Fruit fly (Drosophila melanogaster): ENCODE data around the gene Ets96B.

- TF ChIP-seq ttk (optimal IDR thresholded peaks at IDR 0.05) (no peak), insv (optimal IDR thresholded peaks at IDR 0.05) (no peak), Myc (optimal IDR thresholded peaks at IDR 0.05) (no peak)
Observed at dm6 chr3R:24807321-24807720, 19.5 kb downstream of the Ets96B start, which contains the start of gene CG6980.
